ENCODE assay signal across 6 fruit fly cellular contexts in genomic region chr2L:6471978-6472776, dm6.
TF ChIP-seq lines count a peak whose summit lies in the region.

No protein-coding gene starts in this region.

- no peak for TF ChIP-seq CTCF in whole organism, embryonic (GFP tag; optimal IDR thresholded peaks at IDR 0.05; lab: Kevin White, UChicago)

TF ChIP-seq in whole organism, 6 proteins besides CTCF, POLR2A, EP300 and RAD21:
- TF ChIP-seq pan (optimal IDR thresholded peaks at IDR 0.05; lab: Kevin White, UChicago) (peak; percentile 81), usp (GFP tag; optimal IDR thresholded peaks at IDR 0.05; lab: Kevin White, UChicago) (no peak)

TF ChIP-seq in whole organism, adult, 20 proteins besides CTCF, POLR2A, EP300 and RAD21:
- TF ChIP-seq CG7045 (GFP tag; optimal IDR thresholded peaks at IDR 0.05; lab: Kevin White, UChicago) (peak; percentile 38), CG5204 (GFP tag; optimal IDR thresholded peaks at IDR 0.05; lab: Kevin White, UChicago) (no peak), CG11617 (GFP tag; optimal IDR thresholded peaks at IDR 0.05; lab: Kevin White, UChicago) (peak; percentile 26), toe (GFP tag; optimal IDR thresholded peaks at IDR 0.05; lab: Kevin White, UChicago) (peak; percentile 6), Mnt (GFP tag; optimal IDR thresholded peaks at IDR 0.05; lab: Kevin White, UChicago) (peak; percentile 62), CG14711 (tag; optimal IDR thresholded peaks at IDR 0.05; lab: Kevin White, UChicago) (no peak), CG33017 (tag; optimal IDR thresholded peaks at IDR 0.05; lab: Kevin White, UChicago) (peak; percentile 30), cic (GFP tag; optimal IDR thresholded peaks at IDR 0.05; lab: Kevin White, UChicago) (peak; percentile 82)
TF ChIP-seq in whole organism, adult: peak in this region for 6.

TF ChIP-seq in whole organism, embryonic, 481 proteins besides CTCF, POLR2A, EP300 and RAD21 (continues in another document):
- peak; percentile 14 for TF ChIP-seq lab (GFP tag; optimal IDR thresholded peaks at IDR 0.05; lab: Kevin White, UChicago)
- TF ChIP-seq Kr (GFP tag; optimal IDR thresholded peaks at IDR 0.05; lab: Kevin White, UChicago) = no peak
- TF ChIP-seq lov (optimal IDR thresholded peaks at IDR 0.05; lab: Kevin White, UChicago) = no peak
- TF ChIP-seq lov (GFP tag; IDR thresholded peaks at IDR 0.05; lab: Robert Waterston, UW) = 0 out of 3 replicates have a peak, but pooled peaks have one; percentile 24
- TF ChIP-seq so (GFP tag; IDR thresholded peaks at IDR 0.05; lab: Robert Waterston, UW) = peak; percentile 16; the same call in 1 of the 3 replicates
- TF ChIP-seq crp (GFP tag; optimal IDR thresholded peaks at IDR 0.05; lab: Kevin White, UChicago) = no peak
- peak; percentile 54 for TF ChIP-seq sd (tag; optimal IDR thresholded peaks at IDR 0.05; lab: Kevin White, UChicago)
- TF ChIP-seq bowl (GFP tag; IDR thresholded peaks at IDR 0.05; lab: Robert Waterston, UW) = no peak
- TF ChIP-seq gfzf (GFP tag; optimal IDR thresholded peaks at IDR 0.05; lab: Kevin White, UChicago) = no peak
- TF ChIP-seq CG7839 (tag; optimal IDR thresholded peaks at IDR 0.05; lab: Kevin White, UChicago) = peak; percentile 47
- TF ChIP-seq CG10543 (GFP tag; optimal IDR thresholded peaks at IDR 0.05; lab: Kevin White, UChicago) = peak; percentile 43
- no peak for TF ChIP-seq slou (GFP tag; optimal IDR thresholded peaks at IDR 0.05; lab: Kevin White, UChicago)
- no peak for TF ChIP-seq zen2 (GFP tag; IDR thresholded peaks at IDR 0.05; lab: Robert Waterston, UW; ENCODE audit: partially characterized antibody)
- no peak for TF ChIP-seq Doc2 (GFP tag; IDR thresholded peaks at IDR 0.05; lab: Robert Waterston, UW)
- peak; percentile 47 for TF ChIP-seq CG15269 (tag; optimal IDR thresholded peaks at IDR 0.05; lab: Kevin White, UChicago)
- peak; percentile 50 for TF ChIP-seq Meics (GFP tag; optimal IDR thresholded peaks at IDR 0.05; lab: Kevin White, UChicago)
- TF ChIP-seq Six4 (GFP tag; optimal IDR thresholded peaks at IDR 0.05; lab: Kevin White, UChicago) = no peak
- peak; percentile 29 for TF ChIP-seq CG12659 (GFP tag; optimal IDR thresholded peaks at IDR 0.05; lab: Kevin White, UChicago)
- no peak for TF ChIP-seq Blimp-1 (GFP tag; optimal IDR thresholded peaks at IDR 0.05; lab: Kevin White, UChicago)
- TF ChIP-seq inv (GFP tag; IDR thresholded peaks at IDR 0.05; lab: Robert Waterston, UW; ENCODE audit: partially characterized antibody) = no peak

TF ChIP-seq in whole organism, prepupa, 60 proteins besides CTCF, POLR2A, EP300 and RAD21 (continues in another document):
- TF ChIP-seq spab (GFP tag; optimal IDR thresholded peaks at IDR 0.05; lab: Kevin White, UChicago) = peak; percentile 47
- no peak for TF ChIP-seq Blimp-1 (GFP tag; optimal IDR thresholded peaks at IDR 0.05; lab: Kevin White, UChicago)
- peak; percentile 71 for TF ChIP-seq CG3032 (tag; optimal IDR thresholded peaks at IDR 0.05; lab: Kevin White, UChicago)
- peak; percentile 51 for TF ChIP-seq Sox15 (GFP tag; optimal IDR thresholded peaks at IDR 0.05; lab: Kevin White, UChicago)
- TF ChIP-seq Sox102F (GFP tag; optimal IDR thresholded peaks at IDR 0.05; lab: Kevin White, UChicago) = peak; percentile 63
- TF ChIP-seq CG6276 (GFP tag; optimal IDR thresholded peaks at IDR 0.05; lab: Kevin White, UChicago) = peak; percentile 73
- TF ChIP-seq lz (GFP tag; optimal IDR thresholded peaks at IDR 0.05; lab: Kevin White, UChicago) = peak; percentile 56
- TF ChIP-seq CG6854 (GFP tag; optimal IDR thresholded peaks at IDR 0.05; lab: Kevin White, UChicago) = no peak
- peak; percentile 61 for TF ChIP-seq CG11902 (GFP tag; optimal IDR thresholded peaks at IDR 0.05; lab: Kevin White, UChicago)
- peak; percentile 46 for TF ChIP-seq Eip75B (GFP tag; optimal IDR thresholded peaks at IDR 0.05; lab: Kevin White, UChicago)
- peak; percentile 57 for TF ChIP-seq acj6 (GFP tag; optimal IDR thresholded peaks at IDR 0.05; lab: Kevin White, UChicago)
- TF ChIP-seq CG11294 (GFP tag; IDR thresholded peaks at IDR 0.05; lab: Robert Waterston, UW) = 0 out of 2 replicates have a peak, but pooled peaks have one; percentile 7
- peak; percentile 67 for TF ChIP-seq CG6792 (GFP tag; optimal IDR thresholded peaks at IDR 0.05; lab: Kevin White, UChicago)
- peak; percentile 54 for TF ChIP-seq CG8632 (GFP tag; optimal IDR thresholded peaks at IDR 0.05; lab: Kevin White, UChicago)
- peak; percentile 62 for TF ChIP-seq Hr4 (GFP tag; optimal IDR thresholded peaks at IDR 0.05; lab: Kevin White, UChicago)
- peak; percentile 47 for TF ChIP-seq Hr39 (GFP tag; optimal IDR thresholded peaks at IDR 0.05; lab: Kevin White, UChicago)
- peak; percentile 65 for TF ChIP-seq OdsH (GFP tag; optimal IDR thresholded peaks at IDR 0.05; lab: Kevin White, UChicago)
- no peak; the same call in 1 of the 2 replicates for TF ChIP-seq CG15336 (GFP tag; IDR thresholded peaks at IDR 0.05; lab: Robert Waterston, UW)
- peak; percentile 32 for TF ChIP-seq Ets96B (tag; optimal IDR thresholded peaks at IDR 0.05; lab: Kevin White, UChicago)
- TF ChIP-seq Gug (GFP tag; IDR thresholded peaks at IDR 0.05; lab: Robert Waterston, UW) = no peak
- peak; percentile 34 for TF ChIP-seq Smox (GFP tag; optimal IDR thresholded peaks at IDR 0.05; lab: Kevin White, UChicago)

TF ChIP-seq in whole organism, pupa, 21 proteins besides CTCF, POLR2A, EP300 and RAD21:
- TF ChIP-seq Snoo (tag; optimal IDR thresholded peaks at IDR 0.05; lab: Kevin White, UChicago) = peak; percentile 36
- no peak for TF ChIP-seq gl (tag; optimal IDR thresholded peaks at IDR 0.05; lab: Kevin White, UChicago)
- peak; percentile 46 for TF ChIP-seq Pif1A (GFP tag; optimal IDR thresholded peaks at IDR 0.05; lab: Kevin White, UChicago)
- TF ChIP-seq fd96Ca (GFP tag; IDR thresholded peaks at IDR 0.05; lab: Robert Waterston, UW) = no peak
- TF ChIP-seq CG17806 (tag; optimal IDR thresholded peaks at IDR 0.05; lab: Kevin White, UChicago) = peak; percentile 48
- TF ChIP-seq rn (GFP tag; IDR thresholded peaks at IDR 0.05; lab: Robert Waterston, UW) = no peak
- no peak for TF ChIP-seq CG32121 (GFP tag; IDR thresholded peaks at IDR 0.05; lab: Robert Waterston, UW)
- no peak for TF ChIP-seq CG10348 (GFP tag; IDR thresholded peaks at IDR 0.05; lab: Robert Waterston, UW)
- TF ChIP-seq CG15710 (tag; optimal IDR thresholded peaks at IDR 0.05; lab: Kevin White, UChicago) = peak; percentile 60
- TF ChIP-seq CG34367 (tag; optimal IDR thresholded peaks at IDR 0.05; lab: Kevin White, UChicago) = peak; percentile 31
- peak; percentile 21 for TF ChIP-seq D1 (tag; optimal IDR thresholded peaks at IDR 0.05; lab: Kevin White, UChicago)
- TF ChIP-seq CG12605 (GFP tag; IDR thresholded peaks at IDR 0.05; lab: Robert Waterston, UW) = no peak
- TF ChIP-seq CG14655 (GFP tag; optimal IDR thresholded peaks at IDR 0.05; lab: Kevin White, UChicago) = peak; percentile 62
- TF ChIP-seq Ets98B (GFP tag; IDR thresholded peaks at IDR 0.05; lab: Robert Waterston, UW) = peak; percentile 8; the same call in 1 of the 2 replicates
- TF ChIP-seq CG8159 (tag; optimal IDR thresholded peaks at IDR 0.05; lab: Kevin White, UChicago) = peak; percentile 69
- TF ChIP-seq CG13204 (GFP tag; optimal IDR thresholded peaks at IDR 0.05; lab: Kevin White, UChicago) = no peak
- peak; percentile 9 for TF ChIP-seq EcR (GFP tag; optimal IDR thresholded peaks at IDR 0.05; lab: Kevin White, UChicago)
- peak; percentile 44; the same call in 1 of the 3 replicates for TF ChIP-seq CG4496 (GFP tag; IDR thresholded peaks at IDR 0.05; lab: Robert Waterston, UW)
- TF ChIP-seq CG8301 (tag; optimal IDR thresholded peaks at IDR 0.05; lab: Kevin White, UChicago) = peak; percentile 68
- TF ChIP-seq Pif1B (GFP tag; optimal IDR thresholded peaks at IDR 0.05; lab: Kevin White, UChicago) = peak; percentile 31
- peak; percentile 49 for TF ChIP-seq CG9948 (tag; optimal IDR thresholded peaks at IDR 0.05; lab: Kevin White, UChicago)

TF ChIP-seq in whole organism, wandering third instar larva, 38 proteins besides CTCF, POLR2A, EP300 and RAD21 (continues in another document):
- no peak for TF ChIP-seq Jra (GFP tag; optimal IDR thresholded peaks at IDR 0.05; lab: Kevin White, UChicago)
- TF ChIP-seq usp (GFP tag; optimal IDR thresholded peaks at IDR 0.05; lab: Kevin White, UChicago) = no peak
- no peak for TF ChIP-seq CrebA (GFP tag; optimal IDR thresholded peaks at IDR 0.05; lab: Kevin White, UChicago; ENCODE audit: borderline replicate concordance)
- TF ChIP-seq brk (GFP tag; optimal IDR thresholded peaks at IDR 0.05; lab: Kevin White, UChicago) = no peak
- no peak for TF ChIP-seq jim (GFP tag; optimal IDR thresholded peaks at IDR 0.05; lab: Kevin White, UChicago)
- no peak for TF ChIP-seq Dfd (GFP tag; optimal IDR thresholded peaks at IDR 0.05; lab: Kevin White, UChicago)
- no peak for TF ChIP-seq sage (GFP tag; optimal IDR thresholded peaks at IDR 0.05; lab: Kevin White, UChicago)
- TF ChIP-seq OdsH (GFP tag; optimal IDR thresholded peaks at IDR 0.05; lab: Kevin White, UChicago) = peak; percentile 38
- peak in 1 of 2 experiments; percentile 46 for TF ChIP-seq foxo (GFP tag; optimal IDR thresholded peaks at IDR 0.05; lab: Kevin White, UChicago)
- no peak for TF ChIP-seq Hr83 (GFP tag; optimal IDR thresholded peaks at IDR 0.05; lab: Kevin White, UChicago; ENCODE audit: poor library complexity, severe bottlenecking)
- no peak for TF ChIP-seq rgr (GFP tag; optimal IDR thresholded peaks at IDR 0.05; lab: Kevin White, UChicago)
- TF ChIP-seq dl (GFP tag; optimal IDR thresholded peaks at IDR 0.05; lab: Kevin White, UChicago; ENCODE audit: insufficient read depth in 1 of 2, partially characterized antibody in 2 of 2) = no peak
- TF ChIP-seq lola (GFP tag; optimal IDR thresholded peaks at IDR 0.05; lab: Kevin White, UChicago) = no peak
- no peak for TF ChIP-seq N (GFP tag; optimal IDR thresholded peaks at IDR 0.05; lab: Kevin White, UChicago)
- TF ChIP-seq sv (GFP tag; optimal IDR thresholded peaks at IDR 0.05; lab: Kevin White, UChicago) = no peak
- peak; percentile 60 for TF ChIP-seq woc (GFP tag; optimal IDR thresholded peaks at IDR 0.05; lab: Kevin White, UChicago)
- no peak for TF ChIP-seq GATAd (GFP tag; optimal IDR thresholded peaks at IDR 0.05; lab: Kevin White, UChicago)
- TF ChIP-seq HLH106 (tag; optimal IDR thresholded peaks at IDR 0.05; lab: Kevin White, UChicago) = peak; percentile 19
- no peak for TF ChIP-seq Mio (GFP tag; optimal IDR thresholded peaks at IDR 0.05; lab: Kevin White, UChicago)
- peak; percentile 13 for TF ChIP-seq psq (GFP tag; optimal IDR thresholded peaks at IDR 0.05; lab: Kevin White, UChicago)
- TF ChIP-seq Myc (optimal IDR thresholded peaks at IDR 0.05; lab: Kevin White, UChicago) = no peak
- TF ChIP-seq Sp1 (GFP tag; optimal IDR thresholded peaks at IDR 0.05; lab: Kevin White, UChicago) = peak; percentile 22
- TF ChIP-seq br (GFP tag; optimal IDR thresholded peaks at IDR 0.05; lab: Kevin White, UChicago) = peak; percentile 30
- no peak for TF ChIP-seq Vsx2 (GFP tag; optimal IDR thresholded peaks at IDR 0.05; lab: Kevin White, UChicago; ENCODE audit: partially characterized antibody)
- peak; percentile 44 for TF ChIP-seq pan (optimal IDR thresholded peaks at IDR 0.05; lab: Kevin White, UChicago)
- no peak for TF ChIP-seq dmrt93B (GFP tag; optimal IDR thresholded peaks at IDR 0.05; lab: Kevin White, UChicago)
- TF ChIP-seq fru (GFP tag; optimal IDR thresholded peaks at IDR 0.05; lab: Kevin White, UChicago) = peak; percentile 50
